Worm (Caenorhabditis elegans) whole organism, late embryonic: ENCODE results near the gene srw-87.

Experiments
- C08G9.2 ChIP-seq: sonication (generic microtip); optimal IDR thresholded peaks from 2 replicates; lab custom pipeline; 2016; ENCODE audit warnings: mild to moderate bottlenecking, missing genetic modification characterization, moderate library complexity, missing compliant biosample characterization
- C38D4.7 ChIP-seq: fragments of 200-800 bp; sonication (Bioruptor generic); optimal IDR thresholded peaks from 2 replicates; lab custom pipeline; 2018; ENCODE audit warnings: mild to moderate bottlenecking, missing genetic modification characterization, moderate library complexity, missing compliant biosample characterization
- F13H6.1 ChIP-seq: sonication (generic microtip); optimal IDR thresholded peaks from 2 replicates; lab custom pipeline; 2016; ENCODE audit warnings: missing genetic modification characterization, missing compliant biosample characterization
- K02D7.2 ChIP-seq: sonication (generic microtip); optimal IDR thresholded peaks from 2 replicates; lab custom pipeline; 2017; ENCODE audit warnings: mild to moderate bottlenecking, missing genetic modification characterization, missing compliant biosample characterization
- K09A11.1 ChIP-seq: sonication (generic microtip); optimal IDR thresholded peaks from 2 replicates; lab custom pipeline; 2017; ENCODE audit warnings: antibody characterized with exemption, mild to moderate bottlenecking, missing genetic modification characterization, missing compliant biosample characterization; ENCODE audit not compliant: insufficient read depth
- T23F11.4 ChIP-seq: fragments of 200-800 bp; sonication (Bioruptor generic); optimal IDR thresholded peaks from 2 replicates; lab custom pipeline; 2018; ENCODE audit warnings: mild to moderate bottlenecking, missing genetic modification characterization, missing compliant biosample characterization
- ahr-1 ChIP-seq: sonication (generic microtip); optimal IDR thresholded peaks from 2 replicates; lab custom pipeline; 2016; ENCODE audit warnings: missing genetic modification characterization, missing compliant biosample characterization
- ama-1 ChIP-seq: fragments of 150-350 bp; optimal IDR thresholded peaks from 2 replicates; lab custom pipeline; 2014
- ceh-14 ChIP-seq: sonication (generic microtip); optimal IDR thresholded peaks from 2 replicates; lab custom pipeline; 2016; ENCODE audit warnings: missing genotype, missing genetic modification characterization, missing compliant biosample characterization
- ceh-18 ChIP-seq: sonication (generic microtip); optimal IDR thresholded peaks from 2 replicates; lab custom pipeline; 2016; ENCODE audit warnings: missing genetic modification characterization, missing compliant biosample characterization
- ceh-22 ChIP-seq: sonication (generic microtip); optimal IDR thresholded peaks from 2 replicates; lab custom pipeline; 2017; ENCODE audit warnings: missing biosample characterization, missing genetic modification characterization
- ceh-30 ChIP-seq: fragments of 150-350 bp; optimal IDR thresholded peaks from 2 replicates; lab custom pipeline; 2014; ENCODE audit warnings: missing biosample characterization, missing genetic modification characterization
- ceh-34 ChIP-seq: sonication (generic microtip); optimal IDR thresholded peaks from 2 replicates; lab custom pipeline; 2016; ENCODE audit warnings: mild to moderate bottlenecking, missing genetic modification characterization, missing compliant biosample characterization
- che-1 ChIP-seq: sonication (generic microtip); optimal IDR thresholded peaks from 2 replicates; lab custom pipeline; 2016; ENCODE audit warnings: mild to moderate bottlenecking, missing genetic modification characterization, missing compliant biosample characterization
- dve-1 ChIP-seq: sonication (generic microtip); optimal IDR thresholded peaks from 2 replicates; lab custom pipeline; 2017; ENCODE audit warnings: antibody characterized with exemption, mild to moderate bottlenecking, missing genetic modification characterization, missing compliant biosample characterization
- elt-2 ChIP-seq: sonication (generic microtip); optimal IDR thresholded peaks from 2 replicates; lab custom pipeline; 2016; ENCODE audit warnings: missing genetic modification reagents, missing genetic modification characterization, missing compliant biosample characterization
- ets-4 ChIP-seq: sonication (generic microtip); optimal IDR thresholded peaks from 2 replicates; lab custom pipeline; 2016; ENCODE audit warnings: missing genetic modification characterization, missing compliant biosample characterization
- fax-1 ChIP-seq: sonication (generic microtip); optimal IDR thresholded peaks from 2 replicates; lab custom pipeline; 2016; ENCODE audit warnings: missing genotype, missing genetic modification characterization, missing compliant biosample characterization
- fkh-10 ChIP-seq: fragments of 150-350 bp; optimal IDR thresholded peaks from 2 replicates; lab custom pipeline; 2014; ENCODE audit warnings: missing biosample characterization, missing genetic modification reagents, missing genetic modification characterization
- hlh-30 ChIP-seq: sonication (generic microtip); optimal IDR thresholded peaks from 2 replicates; lab custom pipeline; 2017; ENCODE audit warnings: antibody characterized with exemption, missing genetic modification characterization, missing compliant biosample characterization; ENCODE audit not compliant: insufficient read depth
- hlh-6 ChIP-seq: sonication (generic microtip); optimal IDR thresholded peaks from 2 replicates; lab custom pipeline; 2016; ENCODE audit warnings: missing genotype, missing genetic modification characterization, missing compliant biosample characterization
- lim-6 ChIP-seq: sonication (generic microtip); optimal IDR thresholded peaks from 2 replicates; lab custom pipeline; 2016; ENCODE audit warnings: missing genetic modification characterization, missing compliant biosample characterization
- nhr-232 ChIP-seq: sonication (generic microtip); optimal IDR thresholded peaks from 2 replicates; lab custom pipeline; 2016; ENCODE audit warnings: missing genetic modification characterization, missing compliant biosample characterization
- odd-2 ChIP-seq: sonication (generic microtip); optimal IDR thresholded peaks from 2 replicates; lab custom pipeline; 2017; ENCODE audit warnings: antibody characterized with exemption, mild to moderate bottlenecking, missing genetic modification characterization, missing compliant biosample characterization
- pag-3 ChIP-seq: sonication (generic microtip); optimal IDR thresholded peaks from 2 replicates; lab custom pipeline; 2016; ENCODE audit warnings: missing compliant biosample characterization, missing genetic modification characterization, borderline replicate concordance
- pat-9 ChIP-seq: fragments of 200-800 bp; sonication (Bioruptor generic); optimal IDR thresholded peaks from 2 replicates; lab custom pipeline; 2018; ENCODE audit warnings: mild to moderate bottlenecking, missing genetic modification characterization, moderate library complexity, missing compliant biosample characterization
- pha-2 ChIP-seq: sonication (generic microtip); optimal IDR thresholded peaks from 2 replicates; lab custom pipeline; 2017; ENCODE audit warnings: mild to moderate bottlenecking, missing genetic modification characterization, missing compliant biosample characterization
- pqm-1 ChIP-seq: sonication (generic microtip); optimal IDR thresholded peaks from 2 replicates; lab custom pipeline; 2016; ENCODE audit warnings: missing genetic modification characterization, missing compliant biosample characterization
- rnt-1 ChIP-seq: sonication (generic microtip); optimal IDR thresholded peaks from 2 replicates; lab custom pipeline; 2016; ENCODE audit warnings: missing genetic modification characterization, missing compliant biosample characterization
- tbx-2 ChIP-seq: sonication (generic microtip); optimal IDR thresholded peaks from 2 replicates; lab custom pipeline; 2016; ENCODE audit warnings: missing genetic modification characterization, missing compliant biosample characterization
- ttx-3 ChIP-seq: sonication (generic microtip); optimal IDR thresholded peaks from 2 replicates; lab custom pipeline; 2016; ENCODE audit warnings: missing genetic modification reagents, missing genetic modification characterization, missing compliant biosample characterization
- unc-3 ChIP-seq, 2 experiments: fragments of 200-800 bp in 1 of 2; sonication (Bioruptor generic) in 1 of 2; sonication (generic microtip) in 1 of 2; conservative IDR thresholded peaks in 1 of 2; optimal IDR thresholded peaks in 1 of 2; 2 replicates each; pipeline versions ENCODE4 v1.3.6 to Lab custom; 2016 to 2022; ENCODE audit warnings: missing compliant biosample characterization in 2 of 2, missing genetic modification characterization in 2 of 2, missing genetic modification reagents in 1 of 2
- unc-42 ChIP-seq: sonication (generic microtip); optimal IDR thresholded peaks from 2 replicates; lab custom pipeline; 2016; ENCODE audit warnings: missing genotype, missing genetic modification characterization, missing compliant biosample characterization
- unc-86 ChIP-seq: sonication (generic microtip); optimal IDR thresholded peaks from 2 replicates; lab custom pipeline; 2016; ENCODE audit warnings: missing genetic modification characterization, missing compliant biosample characterization
- zip-5 ChIP-seq: sonication (generic microtip); optimal IDR thresholded peaks from 2 replicates; lab custom pipeline; 2016; ENCODE audit warnings: missing genetic modification characterization, missing compliant biosample characterization
- ztf-16 ChIP-seq: sonication (generic microtip); optimal IDR thresholded peaks from 2 replicates; lab custom pipeline; 2017; ENCODE audit warnings: missing genetic modification characterization, missing compliant biosample characterization

The srw-87 gene

DNA sequence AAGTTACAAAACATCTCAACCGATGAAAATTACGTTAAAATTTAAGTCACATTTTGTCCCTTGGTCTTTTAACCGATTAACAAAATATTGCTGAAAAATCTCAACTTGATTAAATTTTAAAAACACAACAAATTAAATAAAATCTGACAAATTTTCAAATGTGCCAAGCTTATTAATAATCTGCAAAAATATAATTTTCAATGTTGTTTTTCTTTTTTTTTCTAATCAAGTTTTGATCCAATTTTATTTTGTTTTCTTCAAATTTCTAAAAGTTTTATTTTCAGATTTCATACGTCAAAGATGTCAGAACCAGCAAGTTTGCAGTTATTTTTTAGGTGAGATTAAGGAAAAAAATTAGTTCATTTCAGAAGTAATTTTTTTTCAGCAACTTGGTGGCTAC, at the start of gene srw-87:
Gene srw-87 (plus strand): TSS at position 301 of the 400 bp plus-strand sequence.
- no peak for TF ChIP-seq ama-1 (lab: Kevin White, UChicago)
- TF ChIP-seq rnt-1 (tag; lab: Kevin White, UChicago): no peak
- TF ChIP-seq ahr-1 (tag; lab: Kevin White, UChicago): no peak
- TF ChIP-seq che-1 (tag; lab: Kevin White, UChicago): no peak
- no peak for TF ChIP-seq K09A11.1 (tag; lab: Kevin White, UChicago)
- no peak for TF ChIP-seq elt-2 (tag; lab: Kevin White, UChicago)
- TF ChIP-seq pha-2: no peak
- TF ChIP-seq odd-2 (tag; lab: Kevin White, UChicago): no peak
- TF ChIP-seq ceh-34 (tag; lab: Kevin White, UChicago): no peak
- no peak for TF ChIP-seq ets-4 (tag; lab: Kevin White, UChicago)
- TF ChIP-seq nhr-232 (tag; lab: Kevin White, UChicago): no peak
- TF ChIP-seq unc-3 (GFP tag; conservative IDR thresholded peaks at IDR 0.05; lab: Robert Waterston, UW): no peak
- TF ChIP-seq unc-3 (tag; optimal IDR thresholded peaks at IDR 0.05; lab: Kevin White, UChicago): no peak
- TF ChIP-seq tbx-2 (tag; lab: Kevin White, UChicago): no peak
- TF ChIP-seq T23F11.4 (GFP tag; lab: Kevin White, UChicago): no peak
- no peak for TF ChIP-seq dve-1 (tag; lab: Kevin White, UChicago)
- TF ChIP-seq, all 69 proteins: peak for 0

DNA sequence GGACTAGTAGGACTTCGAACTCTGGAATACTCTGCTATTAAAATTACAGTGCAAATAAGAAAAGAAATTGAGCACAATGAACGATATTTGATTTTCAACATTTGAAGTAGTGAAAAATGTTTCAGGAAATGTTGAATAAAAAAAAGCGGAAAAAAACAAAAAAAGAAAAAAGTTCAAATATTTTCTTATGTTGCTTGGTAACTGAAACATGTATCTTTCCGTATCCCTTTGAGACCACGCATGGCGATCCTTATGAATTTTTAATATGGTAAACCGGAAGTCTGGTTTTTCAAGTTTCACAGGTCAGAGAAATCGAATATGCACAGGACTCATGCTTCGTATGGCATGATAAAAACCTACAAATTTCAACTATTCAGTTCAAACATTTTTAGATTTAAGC, 48.8 kb upstream of the srw-87 start, which contains the start of gene F28G4.3:
Gene F28G4.3 (minus strand): TSS at position 101 of the 400 bp plus-strand sequence.
- TF ChIP-seq unc-86 (no peak), C08G9.2 (no peak), K02D7.2 (no peak), ztf-16 (tag; lab: Kevin White, UChicago) (no peak), che-1 (tag; lab: Kevin White, UChicago) (no peak), pat-9 (tag; lab: Kevin White, UChicago) (no peak), ceh-22 (tag; lab: Kevin White, UChicago) (no peak), lim-6 (no peak), pag-3 (tag; lab: Kevin White, UChicago) (no peak), C38D4.7 (no peak), ets-4 (tag; lab: Kevin White, UChicago) (no peak), odd-2 (tag; lab: Kevin White, UChicago) (no peak), F13H6.1 (tag; lab: Kevin White, UChicago) (no peak), ttx-3 (tag; lab: Kevin White, UChicago) (no peak), fkh-10 (GFP tag; lab: Kevin White, UChicago) (no peak), ceh-14 (tag; lab: Kevin White, UChicago) (no peak), ahr-1 (tag; lab: Kevin White, UChicago) (no peak), ceh-18 (no peak)

DNA sequence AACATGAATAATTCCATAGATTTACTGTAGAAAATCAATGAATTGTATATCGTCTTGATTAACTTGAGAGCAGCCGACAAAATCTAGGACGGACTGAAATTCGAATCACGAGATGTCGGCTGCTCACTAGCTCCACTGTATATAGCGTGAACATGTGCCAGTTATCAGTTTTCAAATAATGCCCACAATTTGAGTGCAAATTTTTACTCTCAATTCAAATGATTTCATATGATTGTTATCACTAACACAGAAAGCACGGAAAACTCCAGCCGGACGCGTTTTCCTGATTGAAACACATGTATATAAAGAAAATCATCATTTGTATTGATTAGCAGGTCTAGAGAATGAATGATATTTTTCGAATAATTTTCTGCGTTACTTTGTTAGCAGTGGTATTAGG, 44.0 kb upstream of the srw-87 start, which contains the start of gene oac-5:
Gene oac-5 (plus strand): TSS at position 301 of the 400 bp plus-strand sequence.
- TF ChIP-seq odd-2 (tag; lab: Kevin White, UChicago) (no peak), fax-1 (tag; lab: Kevin White, UChicago) (no peak), K09A11.1 (tag; lab: Kevin White, UChicago) (no peak), ceh-30 (no peak), pqm-1 (tag; lab: Kevin White, UChicago) (no peak), dve-1 (tag; lab: Kevin White, UChicago) (no peak)

DNA sequence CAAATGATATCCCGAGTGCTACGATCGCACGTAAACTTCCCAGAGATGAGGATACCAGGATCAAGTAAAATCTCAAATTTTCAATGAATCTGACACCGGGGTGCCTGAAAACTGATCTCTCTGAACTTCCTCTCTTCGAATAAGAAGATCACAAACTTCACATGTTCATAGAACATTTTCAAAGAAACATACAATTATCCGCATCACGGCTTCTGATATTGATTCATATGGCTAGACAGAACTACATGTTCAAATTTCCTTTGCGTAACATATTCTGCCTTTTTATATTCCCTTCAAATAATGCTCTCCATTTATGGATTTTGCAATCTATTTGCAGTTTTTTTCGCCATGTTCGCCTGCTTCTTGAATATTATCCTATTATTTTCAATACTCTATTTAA, 39.4 kb upstream of the srw-87 start, which contains the start of gene srbc-83:
Gene srbc-83 (plus strand): TSS at position 301 of the 400 bp plus-strand sequence.
- TF ChIP-seq zip-5 (no peak), ceh-18 (no peak), hlh-6 (no peak), unc-42 (tag; lab: Kevin White, UChicago) (no peak), hlh-30 (no peak), ttx-3 (tag; lab: Kevin White, UChicago) (no peak)
